Worm (Caenorhabditis elegans) whole organism, L1 larva: ENCODE data around the gene C16C8.25.

Source experiments
- ceh-82 ChIP-seq, 3 experiments: fragments of 150-350 bp in 1 of 3; sonication (generic microtip) in 2 of 3; optimal IDR thresholded peaks; 2 replicates each; lab custom pipeline; 2014 to 2017; ENCODE audit warnings: missing biosample characterization in 3 of 3, missing genetic modification characterization in 3 of 3
- fkh-8 ChIP-seq: sonication (generic microtip); optimal IDR thresholded peaks from 2 replicates; lab custom pipeline; 2016; ENCODE audit warnings: mild to moderate bottlenecking, missing genetic modification characterization, missing compliant biosample characterization
- lin-35 ChIP-seq, 2 experiments: fragments of 150-350 bp; optimal IDR thresholded peaks; 2 replicates each; lab custom pipeline; 2014; ENCODE audit warnings: missing biosample characterization in 2 of 2, missing genetic modification characterization in 2 of 2, missing genetic modification reagents in 2 of 2
- nhr-11 ChIP-seq: fragments of 150-350 bp; optimal IDR thresholded peaks from 2 replicates; lab custom pipeline; 2014; ENCODE audit warnings: missing biosample characterization, missing genetic modification characterization
- nhr-12 ChIP-seq: sonication (generic microtip); optimal IDR thresholded peaks from 2 replicates; lab custom pipeline; 2017; ENCODE audit warnings: missing biosample characterization, missing genetic modification characterization
- nhr-28 ChIP-seq: fragments of 150-350 bp; optimal IDR thresholded peaks from 2 replicates; lab custom pipeline; 2014; ENCODE audit warnings: missing biosample characterization, missing genetic modification characterization
- rnt-1 ChIP-seq: sonication (generic microtip); optimal IDR thresholded peaks from 2 replicates; lab custom pipeline; 2016; ENCODE audit warnings: mild to moderate bottlenecking, missing genetic modification characterization, moderate library complexity, missing compliant biosample characterization
- snpc-4 ChIP-seq: fragments of 150-350 bp; optimal IDR thresholded peaks from 2 replicates; lab custom pipeline; 2014; ENCODE audit warnings: missing biosample characterization, missing genetic modification characterization
- unc-130 ChIP-seq: fragments of 150-350 bp; optimal IDR thresholded peaks from 2 replicates; lab custom pipeline; 2017; ENCODE audit warnings: missing biosample characterization, missing genetic modification characterization, inconsistent platforms
- unc-86 ChIP-seq: sonication (generic microtip); optimal IDR thresholded peaks from 2 replicates; lab custom pipeline; 2016; ENCODE audit warnings: missing genetic modification characterization, missing compliant biosample characterization
- zag-1 ChIP-seq: fragments of 150-350 bp; optimal IDR thresholded peaks from 2 replicates; lab custom pipeline; 2014; ENCODE audit warnings: missing biosample characterization, missing genetic modification characterization
- ztf-4 ChIP-seq: fragments of 150-350 bp; optimal IDR thresholded peaks from 2 replicates; lab custom pipeline; 2014; ENCODE audit warnings: missing biosample characterization, missing genetic modification characterization

DNA sequence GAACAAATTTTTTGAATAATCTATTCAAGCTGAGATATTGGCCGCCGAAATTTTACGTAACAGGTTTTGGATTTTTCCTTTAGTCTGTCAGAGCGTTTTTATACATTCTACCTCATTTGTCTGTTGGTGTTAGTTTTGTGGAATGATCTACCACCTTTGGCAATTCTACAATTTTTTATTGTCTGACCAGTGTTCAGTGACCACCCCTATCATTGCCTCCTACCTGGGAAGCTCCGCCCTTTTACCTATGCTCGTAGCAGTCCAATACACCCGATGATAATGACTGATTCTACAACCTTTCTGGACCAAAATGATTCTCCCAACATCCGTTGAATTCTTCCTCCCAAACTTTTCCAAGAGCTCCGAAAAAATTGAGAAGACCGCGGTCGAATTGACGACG lies 24.7 kb downstream of the C16C8.25 start, which contains the start of gene sdz-32:
- TF ChIP-seq rnt-1 (tag; lab: Kevin White, UChicago): no peak
- TF ChIP-seq ceh-82 (tag; optimal IDR thresholded peaks at IDR 0.05; lab: Kevin White, UChicago): no peak
- no peak for TF ChIP-seq nhr-11 (tag; lab: Kevin White, UChicago)
- TF ChIP-seq nhr-28 (tag; lab: Kevin White, UChicago): no peak
- no peak for TF ChIP-seq snpc-4 (tag; lab: Kevin White, UChicago)
- TF ChIP-seq lin-35 (GFP tag; optimal IDR thresholded peaks at IDR 0.05; lab: Kevin White, UChicago): no peak
- TF ChIP-seq fkh-8: no peak
- TF ChIP-seq unc-130 (tag; lab: Kevin White, UChicago): no peak
- TF ChIP-seq zag-1: no peak
- TF ChIP-seq nhr-12: no peak
- no peak for TF ChIP-seq unc-86 (tag; lab: Kevin White, UChicago)
- TF ChIP-seq ztf-4: no peak
